Worm (Caenorhabditis elegans) whole organism, L2 larva: ENCODE measurements around the gene Y73B6BL.47.
"Not testable (repeated sequence)": the region's sequence is repeated elsewhere in the genome, so short reads cannot be mapped to it uniquely, and the experiment has no call there.

Source experiments
- C34F6.9 ChIP-seq: fragments of 150-350 bp; optimal IDR thresholded peaks from 2 replicates; lab custom pipeline; 2014; ENCODE audit warnings: missing biosample characterization, missing genetic modification characterization
- F13H6.1 ChIP-seq: sonication (generic microtip); optimal IDR thresholded peaks from 2 replicates; lab custom pipeline; 2016; ENCODE audit warnings: missing genetic modification characterization, missing compliant biosample characterization
- R02D3.7 ChIP-seq: fragments of 150-350 bp; optimal IDR thresholded peaks from 2 replicates; lab custom pipeline; 2014; ENCODE audit warnings: missing biosample characterization, missing genetic modification characterization
- Y55F3AM.14 ChIP-seq: fragments of 200-800 bp; sonication (Bioruptor generic); optimal IDR thresholded peaks from 2 replicates; lab custom pipeline; 2018; ENCODE audit warnings: mild to moderate bottlenecking, missing genetic modification characterization, missing compliant biosample characterization
- alr-1 ChIP-seq: fragments of 150-350 bp; optimal IDR thresholded peaks from 2 replicates; lab custom pipeline; 2014; ENCODE audit warnings: missing biosample characterization, missing genetic modification characterization
- aly-2 ChIP-seq: fragments of 150-350 bp; optimal IDR thresholded peaks from 2 replicates; lab custom pipeline; 2014; ENCODE audit warnings: missing biosample characterization, missing genetic modification characterization
- ama-1 ChIP-seq: fragments of 150-350 bp; optimal IDR thresholded peaks from 2 replicates; lab custom pipeline; 2018; ENCODE audit warnings: inconsistent platforms
- blmp-1 ChIP-seq: sonication (generic microtip); optimal IDR thresholded peaks from 2 replicates; lab custom pipeline; 2017; ENCODE audit warnings: missing genetic modification characterization, mild to moderate bottlenecking, missing compliant biosample characterization, antibody characterized with exemption, moderate library complexity; ENCODE audit not compliant: insufficient read depth
- ceh-16 ChIP-seq: fragments of 150-350 bp; optimal IDR thresholded peaks from 2 replicates; lab custom pipeline; 2014; ENCODE audit warnings: missing biosample characterization, missing genetic modification characterization
- ceh-82 ChIP-seq: fragments of 150-350 bp; optimal IDR thresholded peaks from 2 replicates; lab custom pipeline; 2014; ENCODE audit warnings: missing biosample characterization, missing genetic modification characterization
- crh-2 ChIP-seq: sonication (generic microtip); optimal IDR thresholded peaks from 2 replicates; lab custom pipeline; 2017; ENCODE audit warnings: missing biosample characterization, missing genetic modification characterization
- dmd-4 ChIP-seq: sonication (generic microtip); optimal IDR thresholded peaks from 2 replicates; lab custom pipeline; 2017; ENCODE audit warnings: missing biosample characterization, missing genetic modification characterization
- egl-27 ChIP-seq: sonication (generic microtip); optimal IDR thresholded peaks from 3 replicates; lab custom pipeline; 2017; ENCODE audit warnings: missing biosample characterization, missing genetic modification reagents, missing genetic modification characterization
- elt-1 ChIP-seq: fragments of 150-350 bp; optimal IDR thresholded peaks from 2 replicates; lab custom pipeline; 2014; ENCODE audit warnings: missing biosample characterization, missing genetic modification characterization
- elt-3 ChIP-seq: sonication (generic microtip); optimal IDR thresholded peaks from 2 replicates; lab custom pipeline; 2017; ENCODE audit warnings: missing biosample characterization, missing genetic modification characterization
- fos-1 ChIP-seq: fragments of 150-350 bp; optimal IDR thresholded peaks from 2 replicates; lab custom pipeline; 2014; ENCODE audit warnings: missing biosample characterization, missing genetic modification characterization
- gmeb-1 ChIP-seq: fragments of 150-350 bp; optimal IDR thresholded peaks from 2 replicates; lab custom pipeline; 2014; ENCODE audit warnings: missing biosample characterization, missing genetic modification characterization
- lin-11 ChIP-seq: fragments of 150-350 bp; sonication (generic microtip); optimal IDR thresholded peaks from 2 replicates; lab custom pipeline; 2014; ENCODE audit warnings: missing biosample characterization, missing genetic modification characterization, inconsistent platforms, mixed read lengths
- lin-13 ChIP-seq: fragments of 150-350 bp; optimal IDR thresholded peaks from 2 replicates; lab custom pipeline; 2014; ENCODE audit warnings: missing biosample characterization, missing genetic modification reagents, missing genetic modification characterization
- lin-39 ChIP-seq: fragments of 150-350 bp; optimal IDR thresholded peaks from 2 replicates; lab custom pipeline; 2014; ENCODE audit warnings: missing biosample characterization, missing genetic modification reagents, missing genetic modification characterization
- lsy-2 ChIP-seq, 2 experiments: fragments of 150-350 bp in 1 of 2; sonication (generic microtip) in 1 of 2; optimal IDR thresholded peaks; 2 replicates each; lab custom pipeline; 2014 to 2017; ENCODE audit warnings: missing biosample characterization in 2 of 2, missing genetic modification characterization in 2 of 2
- mab-5 ChIP-seq: fragments of 150-350 bp; optimal IDR thresholded peaks from 2 replicates; lab custom pipeline; 2014; ENCODE audit warnings: missing biosample characterization, missing genetic modification characterization
- mbf-1 ChIP-seq: sonication (generic microtip); optimal IDR thresholded peaks from 2 replicates; lab custom pipeline; 2017; ENCODE audit warnings: missing biosample characterization, missing genetic modification characterization
- mdl-1 ChIP-seq, 2 experiments: fragments of 150-350 bp in 1 of 2; sonication (generic microtip) in 1 of 2; optimal IDR thresholded peaks; 2 replicates each; lab custom pipeline; 2017; ENCODE audit warnings: missing biosample characterization in 2 of 2, missing genetic modification characterization in 2 of 2
- nhr-10 ChIP-seq: sonication (generic microtip); optimal IDR thresholded peaks from 2 replicates; lab custom pipeline; 2017; ENCODE audit warnings: missing biosample characterization, missing genetic modification characterization
- nhr-11 ChIP-seq: fragments of 150-350 bp; optimal IDR thresholded peaks from 2 replicates; lab custom pipeline; 2014; ENCODE audit warnings: missing biosample characterization, missing genetic modification characterization
- nhr-12 ChIP-seq: fragments of 150-350 bp; optimal IDR thresholded peaks from 2 replicates; lab custom pipeline; 2014; ENCODE audit warnings: missing biosample characterization, missing genetic modification characterization
- nhr-129 ChIP-seq: fragments of 150-350 bp; optimal IDR thresholded peaks from 2 replicates; lab custom pipeline; 2014; ENCODE audit warnings: missing biosample characterization, missing genetic modification characterization
- nhr-21 ChIP-seq: fragments of 150-350 bp; optimal IDR thresholded peaks from 2 replicates; lab custom pipeline; 2014; ENCODE audit warnings: missing biosample characterization, missing genetic modification characterization
- nhr-23 ChIP-seq: fragments of 150-350 bp; optimal IDR thresholded peaks from 2 replicates; lab custom pipeline; 2014; ENCODE audit warnings: missing biosample characterization, missing genetic modification reagents, missing genetic modification characterization
- nhr-237 ChIP-seq: fragments of 150-350 bp; optimal IDR thresholded peaks from 2 replicates; lab custom pipeline; 2014; ENCODE audit warnings: missing biosample characterization, missing genetic modification characterization
- nhr-25 ChIP-seq: fragments of 150-350 bp; sonication (generic microtip); optimal IDR thresholded peaks from 3 replicates; lab custom pipeline; 2014; ENCODE audit warnings: missing biosample characterization, missing genetic modification characterization
- nhr-6 ChIP-seq: fragments of 150-350 bp; optimal IDR thresholded peaks from 2 replicates; lab custom pipeline; 2014; ENCODE audit warnings: missing biosample characterization, missing genetic modification characterization
- nhr-77 ChIP-seq: fragments of 150-350 bp; optimal IDR thresholded peaks from 2 replicates; lab custom pipeline; 2014; ENCODE audit warnings: missing biosample characterization, missing genetic modification characterization
- sem-4 ChIP-seq: fragments of 150-350 bp; optimal IDR thresholded peaks from 2 replicates; lab custom pipeline; 2014; ENCODE audit warnings: missing biosample characterization, missing genetic modification reagents, missing genetic modification characterization
- skn-1 ChIP-seq: sonication (generic microtip); optimal IDR thresholded peaks from 2 replicates; lab custom pipeline; 2017; ENCODE audit warnings: missing biosample characterization, missing genetic modification characterization
- sma-3 ChIP-seq: sonication (generic microtip); optimal IDR thresholded peaks from 2 replicates; lab custom pipeline; 2016; ENCODE audit warnings: missing genetic modification reagents, missing genetic modification characterization, missing compliant biosample characterization
- sma-9 ChIP-seq, 2 experiments: fragments of 150-350 bp in 1 of 2; sonication (generic microtip) in 1 of 2; optimal IDR thresholded peaks; 2 replicates each; lab custom pipeline; 2014 to 2016; ENCODE audit warnings: missing genetic modification characterization in 2 of 2, mild to moderate bottlenecking in 1 of 2, missing biosample characterization in 1 of 2, missing compliant biosample characterization in 1 of 2, missing genetic modification reagents in 1 of 2, moderate library complexity in 1 of 2
- snpc-4 ChIP-seq: fragments of 150-350 bp; optimal IDR thresholded peaks from 2 replicates; lab custom pipeline; 2014; ENCODE audit warnings: missing biosample characterization, missing genetic modification characterization
- unc-39 ChIP-seq: fragments of 150-350 bp; optimal IDR thresholded peaks from 2 replicates; lab custom pipeline; 2014; ENCODE audit warnings: missing biosample characterization, missing genetic modification characterization
- unc-55 ChIP-seq: fragments of 150-350 bp; sonication (generic microtip); optimal IDR thresholded peaks from 3 replicates; lab custom pipeline; 2014; ENCODE audit warnings: missing biosample characterization, missing genetic modification reagents, missing genetic modification characterization
- unc-62 ChIP-seq: fragments of 150-350 bp; optimal IDR thresholded peaks from 2 replicates; lab custom pipeline; 2014; ENCODE audit warnings: missing biosample characterization, missing genetic modification reagents, missing genetic modification characterization
- zag-1 ChIP-seq: fragments of 150-350 bp; optimal IDR thresholded peaks from 2 replicates; lab custom pipeline; 2014; ENCODE audit warnings: missing biosample characterization, missing genetic modification characterization
- ztf-1 ChIP-seq: fragments of 200-800 bp; sonication (Bioruptor generic); conservative IDR thresholded peaks from 2 replicates; pipeline ENCODE4 v1.3.6; 2022; ENCODE audit warnings: missing genetic modification characterization, missing compliant biosample characterization
- ztf-11 ChIP-seq: sonication (generic microtip); optimal IDR thresholded peaks from 2 replicates; lab custom pipeline; 2017; ENCODE audit warnings: missing biosample characterization, missing genetic modification characterization
- ztf-4 ChIP-seq: fragments of 150-350 bp; optimal IDR thresholded peaks from 2 replicates; lab custom pipeline; 2014; ENCODE audit warnings: missing biosample characterization, missing genetic modification characterization

Y73B6BL.47 gene

ce11 chrIV:6361668-6362067 lies at the start of gene Y73B6BL.47:
TSS of gene Y73B6BL.47 (plus strand) at chrIV:6361968.
- TF ChIP-seq nhr-12 (tag; lab: Kevin White, UChicago) (no peak), mab-5 (tag; lab: Kevin White, UChicago) (no peak), lin-11 (tag; lab: Kevin White, UChicago) (no peak), skn-1 (no peak), egl-27 (tag; lab: Kevin White, UChicago) (no peak), lin-13 (GFP tag; lab: Kevin White, UChicago) (no peak), sma-3 (no peak), snpc-4 (tag; lab: Kevin White, UChicago) (no peak), nhr-21 (tag; lab: Kevin White, UChicago) (no peak), elt-1 (tag; lab: Kevin White, UChicago) (no peak), fos-1 (tag; lab: Kevin White, UChicago) (no peak), nhr-10 (tag; lab: Kevin White, UChicago) (no peak), nhr-25 (tag; lab: Kevin White, UChicago) (no peak), nhr-11 (tag; lab: Kevin White, UChicago) (no peak), ztf-11 (tag; lab: Kevin White, UChicago) (no peak), ztf-1 (GFP tag; lab: Robert Waterston, UW) (no peak), lsy-2 (tag; optimal IDR thresholded peaks at IDR 0.05; lab: Kevin White, UChicago) (no peak), lin-39 (tag; lab: Kevin White, UChicago) (no peak), nhr-129 (no peak), mdl-1 (tag; optimal IDR thresholded peaks at IDR 0.05; lab: Kevin White, UChicago) (no peak)
- TF ChIP-seq, all 48 proteins: peak for 0

- not testable (repeated sequence) for TF ChIP-seq nhr-237 (tag; lab: Kevin White, UChicago); mdl-1 (tag; optimal IDR thresholded peaks at IDR 0.05; lab: Kevin White, UChicago); nhr-6 (tag; lab: Kevin White, UChicago)
Observed at ce11 chrIV:6317357-6317756, 44.4 kb upstream of the Y73B6BL.47 start, which contains the start of gene Y73B6BL.12. TSS of gene Y73B6BL.12 (minus strand) at chrIV:6317457.

DNA sequence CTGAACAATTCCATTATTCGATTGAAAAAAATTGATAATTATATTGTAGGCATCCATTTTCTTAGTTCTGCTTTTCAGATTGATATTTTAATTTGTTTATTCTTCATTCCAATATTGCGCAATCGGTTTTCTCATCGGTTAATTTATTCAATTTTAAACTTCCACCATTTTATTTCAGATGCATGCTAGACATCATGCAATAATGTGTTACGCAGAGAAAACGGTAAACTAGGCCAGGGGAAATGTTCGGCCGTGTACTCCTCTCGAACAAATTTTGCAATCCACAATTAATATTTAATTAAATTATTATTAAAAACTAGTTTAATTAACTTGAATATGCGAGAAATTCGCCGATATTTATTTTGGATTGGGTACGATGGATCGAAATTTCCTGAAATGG lies 40.1 kb upstream of the Y73B6BL.47 start, which contains the start of gene Y73B6BL.29:
TSS of gene Y73B6BL.29 (plus strand) at position 263 of the 400 bp plus-strand sequence.
- TF ChIP-seq mdl-1 (tag; optimal IDR thresholded peaks at IDR 0.05; lab: Kevin White, UChicago) = peak in 1 of 2 experiments; percentile 25
- peak; percentile 23 for TF ChIP-seq Y55F3AM.14
- peak; percentile 95 for TF ChIP-seq crh-2 (tag; lab: Kevin White, UChicago)
- TF ChIP-seq nhr-129 = no peak
- TF ChIP-seq ceh-82 (tag; lab: Kevin White, UChicago) = peak; percentile 8
- peak; percentile 32 for TF ChIP-seq dmd-4
- TF ChIP-seq sma-9 (GFP tag; optimal IDR thresholded peaks at IDR 0.05; lab: Kevin White, UChicago) = peak; percentile 98
- no peak for TF ChIP-seq sma-9 (tag; optimal IDR thresholded peaks at IDR 0.05; lab: Kevin White, UChicago)
- TF ChIP-seq ztf-4 (tag; lab: Kevin White, UChicago) = peak; percentile 88
- peak; percentile 98 for TF ChIP-seq unc-55 (GFP tag; lab: Kevin White, UChicago)
- TF ChIP-seq nhr-23 (tag; lab: Kevin White, UChicago) = no peak
- peak; percentile 98 for TF ChIP-seq gmeb-1 (tag; lab: Kevin White, UChicago)
- no peak for TF ChIP-seq nhr-10 (tag; lab: Kevin White, UChicago)
- peak; percentile 69 for TF ChIP-seq ceh-16 (tag; lab: Kevin White, UChicago)
- peak; percentile 88 to 95 for TF ChIP-seq lsy-2 (tag; optimal IDR thresholded peaks at IDR 0.05; lab: Kevin White, UChicago)
- TF ChIP-seq aly-2 = no peak
- peak; percentile 42 for TF ChIP-seq nhr-77 (tag; lab: Kevin White, UChicago)
- no peak for TF ChIP-seq nhr-12 (tag; lab: Kevin White, UChicago)
- no peak for TF ChIP-seq lin-39 (tag; lab: Kevin White, UChicago)
- no peak for TF ChIP-seq alr-1
- peak; percentile 93 for TF ChIP-seq C34F6.9 (tag; lab: Kevin White, UChicago)
- TF ChIP-seq lin-11 (tag; lab: Kevin White, UChicago) = peak; percentile 73
- peak; percentile 89 for TF ChIP-seq F13H6.1 (tag; lab: Kevin White, UChicago)
- no peak for TF ChIP-seq skn-1
- TF ChIP-seq ztf-1 (GFP tag; lab: Robert Waterston, UW) = no peak
- TF ChIP-seq ama-1 = peak; percentile 38
- TF ChIP-seq elt-3 = no peak
- peak; percentile 44 for TF ChIP-seq blmp-1 (tag; lab: Kevin White, UChicago)
- peak; percentile 84 for TF ChIP-seq egl-27 (tag; lab: Kevin White, UChicago)
- TF ChIP-seq fos-1 (tag; lab: Kevin White, UChicago) = peak; percentile 57
- TF ChIP-seq elt-1 (tag; lab: Kevin White, UChicago) = no peak
- TF ChIP-seq mbf-1 (tag; lab: Kevin White, UChicago) = no peak
- no peak for TF ChIP-seq nhr-237 (tag; lab: Kevin White, UChicago)
- TF ChIP-seq R02D3.7 (tag; lab: Kevin White, UChicago) = peak; percentile 71
- TF ChIP-seq sem-4 = peak; percentile 80
- TF ChIP-seq snpc-4 (tag; lab: Kevin White, UChicago) = peak; percentile 81
- peak; percentile 66 for TF ChIP-seq mab-5 (tag; lab: Kevin White, UChicago)
- peak; percentile 86 for TF ChIP-seq nhr-21 (tag; lab: Kevin White, UChicago)
- TF ChIP-seq nhr-6 (tag; lab: Kevin White, UChicago) = peak; percentile 94
- TF ChIP-seq zag-1 (tag; lab: Kevin White, UChicago) = peak; percentile 34
- no peak for TF ChIP-seq unc-62 (GFP tag; lab: Kevin White, UChicago)
- TF ChIP-seq ztf-11 (tag; lab: Kevin White, UChicago) = no peak
- peak; percentile 90 for TF ChIP-seq lin-13 (GFP tag; lab: Kevin White, UChicago)
- no peak for TF ChIP-seq nhr-11 (tag; lab: Kevin White, UChicago)
- no peak for TF ChIP-seq unc-39 (tag; lab: Kevin White, UChicago)
